Fruit fly (Drosophila melanogaster) whole organism, prepupa: ENCODE data around the gene CG32091.

ENCODE experiments used
- Blimp-1 ChIP-seq: fragments of 200-800 bp; sonication (Bioruptor generic); optimal IDR thresholded peaks from 3 replicates; lab custom pipeline; 2017; ENCODE audit warnings: missing biosample characterization, missing genetic modification characterization, mild to moderate bottlenecking, moderate library complexity, missing genetic modification reagents
- CG11902 ChIP-seq: fragments of 200-800 bp; sonication (Bioruptor generic); optimal IDR thresholded peaks from 3 replicates; lab custom pipeline; 2016; ENCODE audit warnings: missing biosample characterization, missing genetic modification characterization
- CG15336 ChIP-seq: fragments of 200-800 bp; sonication (Bioruptor generic); IDR thresholded peaks from 2 replicates; pipeline ENCODE4 v1.3.6; 2022; ENCODE audit warnings: missing biosample characterization, missing genetic modification characterization
- CG16779 ChIP-seq: fragments of 200-800 bp; sonication (Bioruptor generic); optimal IDR thresholded peaks from 3 replicates; lab custom pipeline; 2017; ENCODE audit warnings: missing biosample characterization, mild to moderate bottlenecking, missing genetic modification characterization
- CG3032 ChIP-seq: fragments of 200-800 bp; optimal IDR thresholded peaks from 2 replicates; lab custom pipeline; 2019; ENCODE audit warnings: missing biosample characterization, mild to moderate bottlenecking, missing genetic modification characterization, moderate library complexity
- CG31627 ChIP-seq: fragments of 200-800 bp; sonication (Bioruptor generic); optimal IDR thresholded peaks from 3 replicates; lab custom pipeline; 2016; ENCODE audit warnings: missing biosample characterization, missing genetic modification characterization
- CG3919 ChIP-seq: fragments of 200-800 bp; sonication (Bioruptor generic); optimal IDR thresholded peaks from 3 replicates; lab custom pipeline; 2016; ENCODE audit warnings: missing biosample characterization, missing genetic modification characterization
- CG6163 ChIP-seq: fragments of 200-800 bp; sonication (Bioruptor generic); IDR thresholded peaks from 3 replicates; pipeline ENCODE4 v1.3.6; 2022; ENCODE audit warnings: missing biosample characterization, missing genetic modification characterization
- CG7368 ChIP-seq: fragments of 200-800 bp; sonication (Bioruptor generic); optimal IDR thresholded peaks from 3 replicates; lab custom pipeline; 2016; ENCODE audit warnings: missing biosample characterization, missing genetic modification characterization
- CG8119 ChIP-seq: fragments of 200-800 bp; sonication (Bioruptor generic); IDR thresholded peaks from 3 replicates; pipeline ENCODE4 v1.3.6; 2022; ENCODE audit warnings: missing biosample characterization, missing genetic modification characterization
- CG8319 ChIP-seq: fragments of 200-800 bp; sonication (Bioruptor generic); optimal IDR thresholded peaks from 3 replicates; lab custom pipeline; 2016; ENCODE audit warnings: missing biosample characterization, missing genetic modification characterization
- CG9139 ChIP-seq: fragments of 200-800 bp; sonication (Bioruptor generic); optimal IDR thresholded peaks from 3 replicates; lab custom pipeline; 2017; ENCODE audit warnings: missing biosample characterization, mild to moderate bottlenecking, missing genetic modification characterization
- Eip75B ChIP-seq: fragments of 200-800 bp; sonication (Bioruptor generic); optimal IDR thresholded peaks from 3 replicates; lab custom pipeline; 2016; ENCODE audit warnings: missing biosample characterization, missing genetic modification characterization
- Eip78C ChIP-seq: fragments of 200-800 bp; sonication (Bioruptor generic); peaks from one replicate; lab custom pipeline; 2016; ENCODE audit warnings: missing biosample characterization, missing genetic modification characterization
- Ets21C ChIP-seq: fragments of 200-800 bp; sonication (Bioruptor generic); optimal IDR thresholded peaks from 3 replicates; lab custom pipeline; 2016; ENCODE audit warnings: missing biosample characterization, missing genetic modification characterization
- Hr4 ChIP-seq: fragments of 200-800 bp; sonication (Bioruptor generic); optimal IDR thresholded peaks from 3 replicates; lab custom pipeline; 2016; ENCODE audit warnings: missing biosample characterization, missing genetic modification characterization
- Lpt ChIP-seq: fragments of 200-800 bp; sonication (Bioruptor generic); optimal IDR thresholded peaks from 3 replicates; lab custom pipeline; 2016; ENCODE audit warnings: missing biosample characterization, missing genetic modification characterization
- OdsH ChIP-seq: fragments of 200-800 bp; sonication (Bioruptor generic); optimal IDR thresholded peaks from 3 replicates; lab custom pipeline; 2016; ENCODE audit warnings: missing biosample characterization, missing genetic modification characterization
- Smox ChIP-seq: fragments of 200-800 bp; sonication (Bioruptor generic); optimal IDR thresholded peaks from 3 replicates; lab custom pipeline; 2016; ENCODE audit warnings: missing biosample characterization, missing genetic modification characterization
- acj6 ChIP-seq: fragments of 200-800 bp; sonication (Bioruptor generic); optimal IDR thresholded peaks from 3 replicates; lab custom pipeline; 2016; ENCODE audit warnings: missing biosample characterization, missing genetic modification characterization
- dac ChIP-seq: fragments of 200-800 bp; sonication (Bioruptor generic); optimal IDR thresholded peaks from 2 replicates; lab custom pipeline; 2017; ENCODE audit warnings: missing biosample characterization, mild to moderate bottlenecking, missing genetic modification characterization
- eg ChIP-seq: fragments of 200-800 bp; sonication (Bioruptor generic); IDR thresholded peaks from 3 replicates; pipeline ENCODE4 v1.3.6; 2022; ENCODE audit warnings: missing biosample characterization, missing genetic modification characterization
- esn ChIP-seq: fragments of 200-800 bp; sonication (Bioruptor generic); optimal IDR thresholded peaks from 2 replicates; lab custom pipeline; 2016; ENCODE audit warnings: missing biosample characterization, mild to moderate bottlenecking, missing genetic modification characterization, moderate library complexity
- fd59A ChIP-seq: fragments of 200-800 bp; sonication (Bioruptor generic); optimal IDR thresholded peaks from 2 replicates; lab custom pipeline; 2017; ENCODE audit warnings: missing biosample characterization, mild to moderate bottlenecking, missing genetic modification characterization, missing genetic modification reagents
- fd85E ChIP-seq: fragments of 200-800 bp; sonication (Bioruptor generic); optimal IDR thresholded peaks from 3 replicates; lab custom pipeline; 2016; ENCODE audit warnings: missing biosample characterization, missing genetic modification characterization
- lz ChIP-seq: fragments of 200-800 bp; sonication (Bioruptor generic); optimal IDR thresholded peaks from 3 replicates; lab custom pipeline; 2016; ENCODE audit warnings: missing biosample characterization, missing genetic modification characterization
- net ChIP-seq: fragments of 200-800 bp; sonication (Bioruptor generic); optimal IDR thresholded peaks from 3 replicates; lab custom pipeline; 2016; ENCODE audit warnings: missing biosample characterization, missing genetic modification characterization
- salr ChIP-seq, 2 experiments: fragments of 200-800 bp; sonication (Bioruptor generic); optimal IDR thresholded peaks; 3 replicates each; lab custom pipeline; 2016 to 2018; ENCODE audit warnings: missing biosample characterization in 2 of 2, missing genetic modification characterization in 2 of 2, mild to moderate bottlenecking in 1 of 2
- ss ChIP-seq, 2 experiments: fragments of 200-800 bp; sonication (Bioruptor generic); optimal IDR thresholded peaks; 2 replicates in 1 of 2; 3 replicates in 1 of 2; lab custom pipeline; 2017 to 2018; ENCODE audit warnings: mild to moderate bottlenecking in 2 of 2, missing biosample characterization in 2 of 2, missing genetic modification characterization in 2 of 2, moderate library complexity in 1 of 2
- svp ChIP-seq: fragments of 200-800 bp; sonication (Bioruptor generic); peaks from one replicate; lab custom pipeline; 2016; ENCODE audit warnings: missing biosample characterization, missing genetic modification characterization
- topi ChIP-seq: fragments of 200-800 bp; sonication (Bioruptor generic); optimal IDR thresholded peaks from 3 replicates; lab custom pipeline; 2016; ENCODE audit warnings: missing biosample characterization, missing genetic modification characterization
- vri ChIP-seq: fragments of 200-800 bp; sonication (Bioruptor generic); optimal IDR thresholded peaks from 3 replicates; lab custom pipeline; 2016; ENCODE audit warnings: missing biosample characterization, mild to moderate bottlenecking, missing genetic modification characterization

The CG32091 gene

dm6 chr3L:11623245-11623883 is 7.8 kb upstream of the CG32091 start (continued):
- no peak for TF ChIP-seq lz (GFP tag; lab: Kevin White, UChicago)
- peak; percentile 50 for TF ChIP-seq svp
- peak; percentile 42 to 53 for TF ChIP-seq ss (GFP tag; optimal IDR thresholded peaks at IDR 0.05; lab: Kevin White, UChicago)
- TF ChIP-seq Blimp-1 (GFP tag; lab: Kevin White, UChicago): no peak
- TF ChIP-seq topi: peak; percentile 12
- no peak for TF ChIP-seq CG6163 (GFP tag; lab: Robert Waterston, UW)
- TF ChIP-seq CG11902 (GFP tag; lab: Kevin White, UChicago): no peak
- TF ChIP-seq acj6 (GFP tag; lab: Kevin White, UChicago): no peak

- TF ChIP-seq CG7368 (GFP tag; lab: Kevin White, UChicago) (no peak), CG31627 (GFP tag; lab: Kevin White, UChicago) (no peak), CG8119 (GFP tag; lab: Robert Waterston, UW) (no peak), salr (GFP tag; optimal IDR thresholded peaks at IDR 0.05; lab: Kevin White, UChicago) (no peak), vri (GFP tag; lab: Kevin White, UChicago) (no peak), Eip75B (no peak), CG16779 (tag; lab: Kevin White, UChicago) (no peak), CG3919 (GFP tag; lab: Kevin White, UChicago) (no peak), dac (GFP tag; lab: Kevin White, UChicago) (no peak), fd59A (GFP tag; lab: Kevin White, UChicago) (no peak), CG11902 (GFP tag; lab: Kevin White, UChicago) (no peak), CG3032 (tag; lab: Kevin White, UChicago) (no peak)
Observed at dm6 chr3L:11624281-11624680, 6.9 kb upstream of the CG32091 start, which contains the start of gene Akr1B. Gene Akr1B, minus strand, starts transcription at chr3L:11624381.

DNA sequence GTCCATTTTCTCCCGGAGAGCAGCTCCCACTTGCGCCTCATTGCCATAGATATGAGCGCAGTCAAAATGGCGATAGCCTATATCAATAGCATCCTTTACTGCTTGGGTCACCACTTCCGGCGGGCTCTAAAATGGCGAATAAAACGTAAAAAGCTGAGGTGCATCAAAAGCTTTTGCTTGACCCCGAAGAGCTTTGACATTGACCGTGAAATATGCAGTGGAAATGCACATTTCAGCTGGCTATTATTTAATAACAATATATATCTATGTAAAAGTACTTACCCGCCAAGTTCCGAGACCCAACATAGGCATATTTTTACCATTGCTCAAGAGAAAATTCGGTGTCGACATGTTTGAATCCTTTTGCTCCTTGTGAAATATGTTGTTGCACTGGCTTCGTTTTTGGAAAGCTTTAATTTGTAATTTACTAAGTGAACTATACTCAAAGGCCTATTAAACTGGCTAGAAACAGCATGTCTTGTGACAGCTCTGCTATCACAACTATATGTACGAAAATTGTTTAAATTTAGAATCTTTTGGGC is 5.5 kb upstream of the CG32091 start, which contains the start of gene CG6083:
Gene CG6083, minus strand, starts transcription at position 492 of the 542 bp plus-strand sequence.
- TF ChIP-seq OdsH (GFP tag; lab: Kevin White, UChicago) (no peak), net (no peak), eg (GFP tag; lab: Robert Waterston, UW) (no peak), Lpt (GFP tag; lab: Kevin White, UChicago) (no peak), fd85E (GFP tag; lab: Kevin White, UChicago) (no peak), Smox (GFP tag; lab: Kevin White, UChicago) (no peak), esn (GFP tag; lab: Kevin White, UChicago) (no peak), CG9139 (GFP tag; lab: Kevin White, UChicago) (no peak), Hr4 (GFP tag; lab: Kevin White, UChicago) (no peak), fd59A (GFP tag; lab: Kevin White, UChicago) (no peak), CG15336 (GFP tag; lab: Robert Waterston, UW) (no peak), Ets21C (GFP tag; lab: Kevin White, UChicago) (no peak), dac (GFP tag; lab: Kevin White, UChicago) (no peak), acj6 (GFP tag; lab: Kevin White, UChicago) (no peak), CG8319 (GFP tag; lab: Kevin White, UChicago) (no peak)

dm6 chr3L:11626229-11626826 is 4.9 kb upstream of the CG32091 start, which contains the start of gene PCID2:
Gene PCID2, plus strand, starts transcription at chr3L:11626441.
- TF ChIP-seq svp (peak; percentile 82), Eip78C (peak; percentile 16), Smox (GFP tag; lab: Kevin White, UChicago) (no peak)
